Fruit fly (Drosophila melanogaster): ENCODE results near the gene kkv.

dm6 chr3R:5399096-5399495 lies 6.4 kb upstream of the kkv start, which contains the start of gene Or83a:
- TF ChIP-seq Hr39 (GFP tag; optimal IDR thresholded peaks at IDR 0.05), result no peak
- TF ChIP-seq topi (GFP tag; optimal IDR thresholded peaks at IDR 0.05), result no peak
- TF ChIP-seq CG1621 (tag; optimal IDR thresholded peaks at IDR 0.05), result no peak
- no peak for TF ChIP-seq OdsH (GFP tag; optimal IDR thresholded peaks at IDR 0.05)
- no peak for TF ChIP-seq lz (GFP tag; optimal IDR thresholded peaks at IDR 0.05)
- no peak for TF ChIP-seq fd59A (GFP tag; optimal IDR thresholded peaks at IDR 0.05)

All from whole organism, prepupa.